Worm (Caenorhabditis elegans) whole organism, L2 larva: ENCODE measurements around the gene ZK1320.5.

ENCODE experiments used
- lsy-2 ChIP-seq, 2 experiments: fragments of 150-350 bp in 1 of 2; sonication (generic microtip) in 1 of 2; optimal IDR thresholded peaks; 2 replicates each; lab custom pipeline; 2014 to 2017; ENCODE audit warnings: missing biosample characterization in 2 of 2, missing genetic modification characterization in 2 of 2
- snpc-4 ChIP-seq: fragments of 150-350 bp; optimal IDR thresholded peaks from 2 replicates; lab custom pipeline; 2014; ENCODE audit warnings: missing biosample characterization, missing genetic modification characterization
- ztf-11 ChIP-seq: sonication (generic microtip); optimal IDR thresholded peaks from 2 replicates; lab custom pipeline; 2017; ENCODE audit warnings: missing biosample characterization, missing genetic modification characterization

ce11 chrII:9660379-9660778 lies 5.1 kb downstream of the ZK1320.5 start, which contains the start of gene ZK1320.3:
- TF ChIP-seq snpc-4 (tag; lab: Kevin White, UChicago) (no peak), lsy-2 (tag; optimal IDR thresholded peaks at IDR 0.05; lab: Kevin White, UChicago) (no peak), ztf-11 (no peak)
